Fruit fly (Drosophila melanogaster) whole organism, prepupa: Measurements from ENCODE around the gene CG32199.

Source experiments
- CG10669 ChIP-seq: fragments of 200-800 bp; sonication (Bioruptor generic); optimal IDR thresholded peaks from 3 replicates; lab custom pipeline; 2018; ENCODE audit warnings: missing biosample characterization, mild to moderate bottlenecking, missing genetic modification characterization, moderate library complexity
- CG11294 ChIP-seq: fragments of 200-800 bp; sonication (Bioruptor generic); IDR thresholded peaks from 2 replicates; pipeline ENCODE4 v1.3.6; 2022; ENCODE audit warnings: missing biosample characterization, missing genetic modification characterization
- CG11762 ChIP-seq: fragments of 200-800 bp; sonication (Bioruptor generic); optimal IDR thresholded peaks from 3 replicates; lab custom pipeline; 2016; ENCODE audit warnings: missing biosample characterization, missing genetic modification characterization; ENCODE audit not compliant: insufficient read depth
- CG11902 ChIP-seq: fragments of 200-800 bp; sonication (Bioruptor generic); optimal IDR thresholded peaks from 3 replicates; lab custom pipeline; 2016; ENCODE audit warnings: missing biosample characterization, missing genetic modification characterization
- CG15336 ChIP-seq: fragments of 200-800 bp; sonication (Bioruptor generic); IDR thresholded peaks from 2 replicates; pipeline ENCODE4 v1.3.6; 2022; ENCODE audit warnings: missing biosample characterization, missing genetic modification characterization
- CG16779 ChIP-seq: fragments of 200-800 bp; sonication (Bioruptor generic); optimal IDR thresholded peaks from 3 replicates; lab custom pipeline; 2017; ENCODE audit warnings: missing biosample characterization, mild to moderate bottlenecking, missing genetic modification characterization
- CG3032 ChIP-seq: fragments of 200-800 bp; optimal IDR thresholded peaks from 2 replicates; lab custom pipeline; 2019; ENCODE audit warnings: missing biosample characterization, mild to moderate bottlenecking, missing genetic modification characterization, moderate library complexity
- CG32006 ChIP-seq: fragments of 200-800 bp; sonication (Bioruptor generic); optimal IDR thresholded peaks from 3 replicates; lab custom pipeline; 2017; ENCODE audit warnings: missing biosample characterization, mild to moderate bottlenecking, missing genetic modification characterization
- CG34406 ChIP-seq: fragments of 200-800 bp; sonication (Bioruptor generic); optimal IDR thresholded peaks from 3 replicates; lab custom pipeline; 2016; ENCODE audit warnings: missing biosample characterization, missing genetic modification characterization
- CG3919 ChIP-seq: fragments of 200-800 bp; sonication (Bioruptor generic); optimal IDR thresholded peaks from 3 replicates; lab custom pipeline; 2016; ENCODE audit warnings: missing biosample characterization, missing genetic modification characterization
- CG4318 ChIP-seq: fragments of 200-800 bp; sonication (Bioruptor generic); optimal IDR thresholded peaks from 3 replicates; lab custom pipeline; 2017; ENCODE audit warnings: missing biosample characterization, mild to moderate bottlenecking, missing genetic modification characterization
- CG6163 ChIP-seq: fragments of 200-800 bp; sonication (Bioruptor generic); IDR thresholded peaks from 3 replicates; pipeline ENCODE4 v1.3.6; 2022; ENCODE audit warnings: missing biosample characterization, missing genetic modification characterization
- CG6276 ChIP-seq: fragments of 200-800 bp; sonication (Bioruptor generic); optimal IDR thresholded peaks from 2 replicates; lab custom pipeline; 2017; ENCODE audit warnings: missing biosample characterization, mild to moderate bottlenecking, missing genetic modification characterization
- CG6808 ChIP-seq: fragments of 200-800 bp; sonication (Bioruptor generic); optimal IDR thresholded peaks from 3 replicates; lab custom pipeline; 2017; ENCODE audit warnings: missing biosample characterization, missing genetic modification characterization, mild to moderate bottlenecking, moderate library complexity, missing genetic modification reagents
- CG6854 ChIP-seq: fragments of 200-800 bp; sonication (Bioruptor generic); optimal IDR thresholded peaks from 2 replicates; lab custom pipeline; 2017; ENCODE audit warnings: missing biosample characterization, mild to moderate bottlenecking, missing genetic modification characterization
- CG7368 ChIP-seq: fragments of 200-800 bp; sonication (Bioruptor generic); optimal IDR thresholded peaks from 3 replicates; lab custom pipeline; 2016; ENCODE audit warnings: missing biosample characterization, missing genetic modification characterization
- CG8119 ChIP-seq: fragments of 200-800 bp; sonication (Bioruptor generic); IDR thresholded peaks from 3 replicates; pipeline ENCODE4 v1.3.6; 2022; ENCODE audit warnings: missing biosample characterization, missing genetic modification characterization
- CG8319 ChIP-seq: fragments of 200-800 bp; sonication (Bioruptor generic); optimal IDR thresholded peaks from 3 replicates; lab custom pipeline; 2016; ENCODE audit warnings: missing biosample characterization, missing genetic modification characterization
- CG8632 ChIP-seq: fragments of 200-800 bp; sonication (Bioruptor generic); optimal IDR thresholded peaks from 3 replicates; lab custom pipeline; 2016; ENCODE audit warnings: missing biosample characterization, missing genetic modification characterization
- Eip75B ChIP-seq: fragments of 200-800 bp; sonication (Bioruptor generic); optimal IDR thresholded peaks from 3 replicates; lab custom pipeline; 2016; ENCODE audit warnings: missing biosample characterization, missing genetic modification characterization
- Eip78C ChIP-seq: fragments of 200-800 bp; sonication (Bioruptor generic); peaks from one replicate; lab custom pipeline; 2016; ENCODE audit warnings: missing biosample characterization, missing genetic modification characterization
- Eip93F ChIP-seq: fragments of 200-800 bp; sonication (Bioruptor generic); optimal IDR thresholded peaks from 2 replicates; lab custom pipeline; 2016; ENCODE audit warnings: missing biosample characterization, mild to moderate bottlenecking, missing genetic modification characterization
- Ets96B ChIP-seq: fragments of 200-800 bp; optimal IDR thresholded peaks from 2 replicates; lab custom pipeline; 2019; ENCODE audit warnings: missing biosample characterization, mild to moderate bottlenecking, missing genetic modification characterization, moderate library complexity
- Gug ChIP-seq: fragments of 200-800 bp; sonication (Bioruptor generic); IDR thresholded peaks from 2 replicates; pipeline ENCODE4 v1.3.6; 2022; ENCODE audit warnings: missing biosample characterization, missing genetic modification characterization
- Hr38 ChIP-seq: sonication (Bioruptor generic); optimal IDR thresholded peaks from 2 replicates; lab custom pipeline; 2016; ENCODE audit warnings: missing biosample characterization, missing genetic modification characterization
- Hr39 ChIP-seq: fragments of 200-800 bp; sonication (Bioruptor generic); optimal IDR thresholded peaks from 2 replicates; lab custom pipeline; 2016; ENCODE audit warnings: missing biosample characterization, missing genetic modification characterization
- Hr4 ChIP-seq: fragments of 200-800 bp; sonication (Bioruptor generic); optimal IDR thresholded peaks from 3 replicates; lab custom pipeline; 2016; ENCODE audit warnings: missing biosample characterization, missing genetic modification characterization
- Lpt ChIP-seq: fragments of 200-800 bp; sonication (Bioruptor generic); optimal IDR thresholded peaks from 3 replicates; lab custom pipeline; 2016; ENCODE audit warnings: missing biosample characterization, missing genetic modification characterization
- Smox ChIP-seq: fragments of 200-800 bp; sonication (Bioruptor generic); optimal IDR thresholded peaks from 3 replicates; lab custom pipeline; 2016; ENCODE audit warnings: missing biosample characterization, missing genetic modification characterization
- Sox102F ChIP-seq: fragments of 200-800 bp; sonication (Bioruptor generic); optimal IDR thresholded peaks from 2 replicates; lab custom pipeline; 2016; ENCODE audit warnings: missing biosample characterization, mild to moderate bottlenecking, missing genetic modification characterization
- Sox14 ChIP-seq: fragments of 200-800 bp; sonication (Bioruptor generic); optimal IDR thresholded peaks from 3 replicates; lab custom pipeline; 2016; ENCODE audit warnings: missing biosample characterization, missing genetic modification characterization
- acj6 ChIP-seq: fragments of 200-800 bp; sonication (Bioruptor generic); optimal IDR thresholded peaks from 3 replicates; lab custom pipeline; 2016; ENCODE audit warnings: missing biosample characterization, missing genetic modification characterization
- cyc ChIP-seq: fragments of 200-800 bp; sonication (Bioruptor generic); optimal IDR thresholded peaks from 3 replicates; lab custom pipeline; 2016; ENCODE audit warnings: missing biosample characterization, missing genetic modification characterization
- dac ChIP-seq: fragments of 200-800 bp; sonication (Bioruptor generic); optimal IDR thresholded peaks from 2 replicates; lab custom pipeline; 2017; ENCODE audit warnings: missing biosample characterization, mild to moderate bottlenecking, missing genetic modification characterization
- dsx ChIP-seq: fragments of 200-800 bp; optimal IDR thresholded peaks from 3 replicates; lab custom pipeline; 2019; ENCODE audit warnings: missing biosample characterization, mild to moderate bottlenecking, missing genetic modification characterization, moderate library complexity; ENCODE audit not compliant: poor library complexity, severe bottlenecking
- eg ChIP-seq: fragments of 200-800 bp; sonication (Bioruptor generic); IDR thresholded peaks from 3 replicates; pipeline ENCODE4 v1.3.6; 2022; ENCODE audit warnings: missing biosample characterization, missing genetic modification characterization
- esn ChIP-seq: fragments of 200-800 bp; sonication (Bioruptor generic); optimal IDR thresholded peaks from 2 replicates; lab custom pipeline; 2016; ENCODE audit warnings: missing biosample characterization, mild to moderate bottlenecking, missing genetic modification characterization, moderate library complexity
- fd59A ChIP-seq: fragments of 200-800 bp; sonication (Bioruptor generic); optimal IDR thresholded peaks from 2 replicates; lab custom pipeline; 2017; ENCODE audit warnings: missing biosample characterization, mild to moderate bottlenecking, missing genetic modification characterization, missing genetic modification reagents
- fd85E ChIP-seq: fragments of 200-800 bp; sonication (Bioruptor generic); optimal IDR thresholded peaks from 3 replicates; lab custom pipeline; 2016; ENCODE audit warnings: missing biosample characterization, missing genetic modification characterization
- fkh ChIP-seq: fragments of 200-800 bp; sonication (Bioruptor generic); optimal IDR thresholded peaks from 3 replicates; lab custom pipeline; 2017; ENCODE audit warnings: missing biosample characterization, mild to moderate bottlenecking, missing genetic modification characterization, moderate library complexity
- lz ChIP-seq: fragments of 200-800 bp; sonication (Bioruptor generic); optimal IDR thresholded peaks from 3 replicates; lab custom pipeline; 2016; ENCODE audit warnings: missing biosample characterization, missing genetic modification characterization
- net ChIP-seq: fragments of 200-800 bp; sonication (Bioruptor generic); optimal IDR thresholded peaks from 3 replicates; lab custom pipeline; 2016; ENCODE audit warnings: missing biosample characterization, missing genetic modification characterization
- pdm3 ChIP-seq: fragments of 200-800 bp; sonication (Bioruptor generic); optimal IDR thresholded peaks from 3 replicates; lab custom pipeline; 2016; ENCODE audit warnings: missing biosample characterization, missing genetic modification characterization
- ss ChIP-seq, 2 experiments: fragments of 200-800 bp; sonication (Bioruptor generic); optimal IDR thresholded peaks; 2 replicates in 1 of 2; 3 replicates in 1 of 2; lab custom pipeline; 2017 to 2018; ENCODE audit warnings: mild to moderate bottlenecking in 2 of 2, missing biosample characterization in 2 of 2, missing genetic modification characterization in 2 of 2, moderate library complexity in 1 of 2
- svp ChIP-seq: fragments of 200-800 bp; sonication (Bioruptor generic); peaks from one replicate; lab custom pipeline; 2016; ENCODE audit warnings: missing biosample characterization, missing genetic modification characterization
- topi ChIP-seq: fragments of 200-800 bp; sonication (Bioruptor generic); optimal IDR thresholded peaks from 3 replicates; lab custom pipeline; 2016; ENCODE audit warnings: missing biosample characterization, missing genetic modification characterization

Gene CG32199

DNA sequence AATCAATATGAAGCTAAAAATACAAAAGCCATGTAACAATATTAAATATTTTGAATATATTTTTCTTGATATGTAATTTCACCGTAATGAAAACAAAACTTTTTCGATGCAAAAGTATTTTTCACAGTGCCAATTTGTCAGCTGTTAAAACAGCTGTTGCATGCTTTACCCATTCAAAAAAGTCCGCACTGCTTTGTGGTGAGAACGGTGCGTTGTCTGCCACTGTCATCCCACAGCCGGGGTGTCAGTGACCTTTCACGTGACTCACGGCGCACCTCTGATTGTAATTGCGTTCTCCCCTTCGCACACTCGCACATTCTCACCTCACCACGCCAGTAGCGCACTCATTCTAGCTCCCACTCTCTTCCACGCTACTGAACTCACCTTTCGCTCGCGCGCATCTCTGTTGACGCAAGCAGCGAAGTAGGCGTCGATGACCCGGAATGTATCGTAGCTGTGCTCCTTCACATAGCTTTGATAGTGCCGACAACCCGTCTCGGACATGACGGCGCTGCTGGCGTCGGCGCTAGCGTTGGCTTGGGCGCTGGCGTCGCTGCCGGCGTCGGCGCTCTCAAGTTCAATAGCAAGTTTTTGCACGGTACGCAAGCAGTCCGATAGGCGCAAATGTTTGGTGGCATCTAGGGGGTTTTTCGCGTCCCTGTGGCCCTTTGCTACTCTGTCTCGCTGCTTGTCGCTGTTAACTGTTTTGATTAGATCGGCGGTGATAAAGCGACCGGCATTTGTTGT is 9.5 kb downstream of the CG32199 start (continued):
- peak; percentile 35 for TF ChIP-seq Hr4 (GFP tag; lab: Kevin White, UChicago)
- TF ChIP-seq Lpt (GFP tag; lab: Kevin White, UChicago) = peak; percentile 27
- no peak for TF ChIP-seq CG6276
- TF ChIP-seq Eip75B = peak; percentile 19
- no peak for TF ChIP-seq CG16779 (tag; lab: Kevin White, UChicago)
- no peak for TF ChIP-seq Hr38 (GFP tag; lab: Kevin White, UChicago)
- no peak for TF ChIP-seq CG10669 (GFP tag; lab: Kevin White, UChicago)
- TF ChIP-seq fd85E (GFP tag; lab: Kevin White, UChicago) = no peak
- TF ChIP-seq acj6 (GFP tag; lab: Kevin White, UChicago) = peak; percentile 48
- TF ChIP-seq CG32006 = no peak
- peak; percentile 3 for TF ChIP-seq CG6808
- TF ChIP-seq CG3032 (tag; lab: Kevin White, UChicago) = no peak
- TF ChIP-seq esn (GFP tag; lab: Kevin White, UChicago) = peak; percentile 59
- TF ChIP-seq CG6163 (GFP tag; lab: Robert Waterston, UW) = peak; percentile 22; the same call in 1 of the 3 replicates
- peak; percentile 54 for TF ChIP-seq Smox (GFP tag; lab: Kevin White, UChicago)
- peak; percentile 64 for TF ChIP-seq CG15336 (GFP tag; lab: Robert Waterston, UW)
- peak; percentile 54 for TF ChIP-seq CG3919 (GFP tag; lab: Kevin White, UChicago)
- TF ChIP-seq CG4318 (GFP tag; lab: Kevin White, UChicago) = no peak
- no peak for TF ChIP-seq Gug (GFP tag; lab: Robert Waterston, UW)
- TF ChIP-seq CG8119 (GFP tag; lab: Robert Waterston, UW) = no peak
- peak; percentile 96 for TF ChIP-seq svp
- TF ChIP-seq CG8632 (GFP tag; lab: Kevin White, UChicago) = no peak
- TF ChIP-seq fkh (GFP tag; lab: Kevin White, UChicago) = no peak
- TF ChIP-seq Ets96B (tag; lab: Kevin White, UChicago) = no peak
- peak; percentile 17 for TF ChIP-seq CG34406
- TF ChIP-seq net = peak; percentile 40
- TF ChIP-seq CG11902 (GFP tag; lab: Kevin White, UChicago) = peak; percentile 9
- 0 out of 2 replicates have a peak, but pooled peaks have one; percentile 12 for TF ChIP-seq CG11294 (GFP tag; lab: Robert Waterston, UW)
- peak; percentile 60 for TF ChIP-seq lz (GFP tag; lab: Kevin White, UChicago)
- TF ChIP-seq fd59A (GFP tag; lab: Kevin White, UChicago) = no peak
- TF ChIP-seq dac (GFP tag; lab: Kevin White, UChicago) = no peak
- TF ChIP-seq Eip78C (GFP tag; lab: Kevin White, UChicago) = peak; percentile 67
- peak; percentile 8 for TF ChIP-seq Hr39
- peak; percentile 46 for TF ChIP-seq Sox102F (GFP tag; lab: Kevin White, UChicago)
- TF ChIP-seq CG7368 (GFP tag; lab: Kevin White, UChicago) = peak; percentile 27
- peak; percentile 48 for TF ChIP-seq pdm3 (GFP tag; lab: Kevin White, UChicago)
- no peak for TF ChIP-seq CG8319
- peak; percentile 31; the same call in 2 of the 3 replicates for TF ChIP-seq eg (GFP tag; lab: Robert Waterston, UW)
- TF ChIP-seq dsx = no peak
- TF ChIP-seq Eip93F (GFP tag; lab: Kevin White, UChicago) = peak; percentile 58

DNA sequence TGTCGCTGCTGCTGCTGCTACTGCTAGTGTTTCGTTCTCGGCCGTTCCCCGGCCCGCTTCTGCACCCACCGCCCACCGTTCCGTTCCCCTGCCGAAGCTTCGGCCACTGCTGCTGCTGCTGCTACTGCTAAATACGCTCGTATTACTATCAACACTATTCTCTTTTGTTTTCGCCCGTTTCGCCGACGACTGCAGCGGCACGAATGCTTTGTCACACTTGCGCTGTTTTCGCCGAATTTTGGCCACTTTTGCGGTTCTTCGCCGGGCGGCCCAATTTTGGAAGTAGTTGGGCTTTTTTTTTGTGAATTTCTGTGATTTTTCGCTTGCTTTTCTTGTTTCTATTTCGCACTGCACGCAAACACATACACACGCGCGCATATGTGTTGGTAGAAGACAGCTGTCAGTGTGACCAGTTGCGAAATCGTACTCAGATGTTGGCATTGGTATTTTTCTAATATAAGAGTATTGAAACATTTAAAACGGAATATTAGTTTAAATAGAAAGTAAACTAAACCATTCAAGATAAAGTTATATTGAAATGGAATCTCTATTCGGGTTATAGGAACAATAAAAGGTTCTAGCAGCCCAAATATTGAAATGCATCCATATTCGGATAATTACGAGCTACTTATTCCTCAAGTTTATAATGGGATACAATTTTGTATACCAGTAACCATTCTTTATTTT is 10.2 kb downstream of the CG32199 start, which contains the start of gene not:
not (minus strand) TSS at position 395 of the 687 bp plus-strand sequence.
- TF ChIP-seq ss (GFP tag; optimal IDR thresholded peaks at IDR 0.05; lab: Kevin White, UChicago) (peak; percentile 33 to 51), topi (no peak), CG32006 (peak; percentile 3), Sox102F (GFP tag; lab: Kevin White, UChicago) (no peak), CG6808 (no peak), svp (peak; percentile 59), Eip78C (GFP tag; lab: Kevin White, UChicago) (peak; percentile 78), fkh (GFP tag; lab: Kevin White, UChicago) (no peak), CG11762 (GFP tag; lab: Kevin White, UChicago) (no peak), dsx (no peak), cyc (GFP tag; lab: Kevin White, UChicago) (no peak), CG11902 (GFP tag; lab: Kevin White, UChicago) (no peak), fd85E (GFP tag; lab: Kevin White, UChicago) (no peak), Sox14 (GFP tag; lab: Kevin White, UChicago) (no peak), fd59A (GFP tag; lab: Kevin White, UChicago) (no peak), CG8319 (no peak), CG6276 (peak; percentile 32), CG34406 (no peak), CG16779 (tag; lab: Kevin White, UChicago) (peak; percentile 49), CG6854 (no peak), Smox (GFP tag; lab: Kevin White, UChicago) (no peak), Lpt (GFP tag; lab: Kevin White, UChicago) (no peak)
